Fruit fly (Drosophila melanogaster): ENCODE data around the gene CG44774.

The CG44774 gene

DNA sequence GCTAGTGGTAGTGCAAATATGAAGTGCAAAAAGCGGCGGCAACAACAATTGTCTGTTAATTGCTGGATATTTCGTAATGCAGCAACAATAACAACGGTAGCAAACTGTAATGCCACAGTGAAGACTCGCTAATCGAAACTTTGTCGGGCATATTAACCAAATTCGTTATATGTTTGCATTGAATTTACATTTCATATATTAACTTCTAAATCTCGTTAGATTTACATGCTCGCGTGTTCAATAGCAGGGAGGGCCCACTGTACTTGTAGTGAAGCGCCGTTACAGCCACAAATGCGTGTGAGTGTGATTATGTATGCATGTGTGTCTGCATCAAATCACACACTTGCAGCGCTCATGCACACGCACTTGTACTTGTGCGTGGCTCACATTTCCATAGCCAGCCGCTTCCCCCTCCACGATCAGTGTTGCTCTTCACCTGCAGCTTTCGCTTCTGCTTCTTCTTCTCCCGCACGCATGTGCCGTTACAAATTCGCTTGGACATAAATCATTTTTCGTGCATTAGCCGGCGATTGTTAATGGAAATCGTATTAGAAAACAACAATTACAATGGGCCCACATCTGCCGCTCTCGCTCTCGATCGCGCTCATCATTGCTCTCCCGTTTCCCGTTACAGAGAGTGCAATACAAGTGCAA is 2.0 kb upstream of the CG44774 start (continued):
- TF ChIP-seq bab2 (GFP tag; optimal IDR thresholded peaks at IDR 0.05) (peak; percentile 94), eve (GFP tag; optimal IDR thresholded peaks at IDR 0.05) (peak; percentile 64 to 98), unpg (GFP tag; optimal IDR thresholded peaks at IDR 0.05) (peak; percentile 96), dmrt99B (tag; optimal IDR thresholded peaks at IDR 0.05) (peak; percentile 97), CG2712 (tag; optimal IDR thresholded peaks at IDR 0.05) (peak; percentile 96), slbo (GFP tag; IDR thresholded peaks at IDR 0.05) (peak; percentile 92), lab (GFP tag; optimal IDR thresholded peaks at IDR 0.05) (peak; percentile 92), CG4360 (GFP tag; IDR thresholded peaks at IDR 0.05) (peak; percentile 87), CG8281 (tag; optimal IDR thresholded peaks at IDR 0.05) (peak; percentile 81), CG3726 (GFP tag; IDR thresholded peaks at IDR 0.05) (peak; percentile 93), Oli (tag; optimal IDR thresholded peaks at IDR 0.05) (peak; percentile 96), CG7556 (GFP tag; optimal IDR thresholded peaks at IDR 0.05) (peak; percentile 90), CrebB (tag; optimal IDR thresholded peaks at IDR 0.05) (peak; percentile 90), CG1602 (GFP tag; optimal IDR thresholded peaks at IDR 0.05) (peak; percentile 95), caup (GFP tag; optimal IDR thresholded peaks at IDR 0.05; ENCODE audit: severe bottlenecking) (peak; percentile 84), Mad (GFP tag; optimal IDR thresholded peaks at IDR 0.05) (peak; percentile 95), CG7839 (tag; optimal IDR thresholded peaks at IDR 0.05) (peak; percentile 96), fru (optimal IDR thresholded peaks at IDR 0.05) (no peak), CG10462 (GFP tag; optimal IDR thresholded peaks at IDR 0.05) (peak; percentile 93), chn (GFP tag; optimal IDR thresholded peaks at IDR 0.05) (peak; percentile 97), CG13123 (GFP tag; optimal IDR thresholded peaks at IDR 0.05) (peak; percentile 84), CG4730 (GFP tag; IDR thresholded peaks at IDR 0.05) (peak; percentile 91), Ptx1 (GFP tag; IDR thresholded peaks at IDR 0.05) (peak; percentile 96), nau (GFP tag; optimal IDR thresholded peaks at IDR 0.05) (peak; percentile 88), fd102C (GFP tag; optimal IDR thresholded peaks at IDR 0.05) (peak; percentile 92), ab (GFP tag; optimal IDR thresholded peaks at IDR 0.05) (peak; percentile 95), CG11085 (GFP tag; IDR thresholded peaks at IDR 0.05) (peak; percentile 82), CTCF (GFP tag; optimal IDR thresholded peaks at IDR 0.05) (peak; percentile 65), kni (GFP tag; optimal IDR thresholded peaks at IDR 0.05) (peak; percentile 95), Elba2 (GFP tag; optimal IDR thresholded peaks at IDR 0.05) (peak; percentile 71), mirr (GFP tag; optimal IDR thresholded peaks at IDR 0.05) (peak; percentile 76), Sry-β (GFP tag; optimal IDR thresholded peaks at IDR 0.05) (peak; percentile 65), CG7786 (GFP tag; optimal IDR thresholded peaks at IDR 0.05) (peak; percentile 92), crol (GFP tag; IDR thresholded peaks at IDR 0.05) (peak; percentile 37; the same call in 1 of the 2 replicates), CG9876 (GFP tag; optimal IDR thresholded peaks at IDR 0.05) (peak; percentile 85), CG14050 (GFP tag; IDR thresholded peaks at IDR 0.05) (peak; percentile 95), CG9932 (GFP tag; IDR thresholded peaks at IDR 0.05) (peak; percentile 80), abd-A (tag; optimal IDR thresholded peaks at IDR 0.05) (no peak), chinmo (GFP tag; IDR thresholded peaks at IDR 0.05; ENCODE audit: partially characterized antibody) (no peak), zen (tag; optimal IDR thresholded peaks at IDR 0.05) (peak; percentile 95), Dfd (GFP tag; optimal IDR thresholded peaks at IDR 0.05) (no peak), Fer1 (GFP tag; optimal IDR thresholded peaks at IDR 0.05) (peak; percentile 89), ranshi (GFP tag; IDR thresholded peaks at IDR 0.05) (peak; percentile 96), CG17829 (tag; optimal IDR thresholded peaks at IDR 0.05) (peak; percentile 96), CG14965 (GFP tag; optimal IDR thresholded peaks at IDR 0.05; ENCODE audit: borderline replicate concordance) (peak; percentile 79), zfh2 (GFP tag; optimal IDR thresholded peaks at IDR 0.05) (peak; percentile 57), NC2β (GFP tag; optimal IDR thresholded peaks at IDR 0.05) (peak; percentile 93), D19A (tag; optimal IDR thresholded peaks at IDR 0.05) (peak; percentile 90), CG10267 (tag; optimal IDR thresholded peaks at IDR 0.05) (peak; percentile 86), CG30020 (tag; optimal IDR thresholded peaks at IDR 0.05) (peak; percentile 68)
